Fruit fly (Drosophila melanogaster) whole organism, embryonic: ENCODE data around the gene CG12182.
A peak's percentile ranks its signal among the peaks of the same experiment; 100 is the strongest.

Experiments
- Bdp1 ChIP-seq: fragments of 200-800 bp; sonication (Bioruptor generic); optimal IDR thresholded peaks from 3 replicates; lab custom pipeline; 2016; ENCODE audit warnings: missing biosample characterization, missing genetic modification characterization
- CG10462 ChIP-seq: fragments of 200-800 bp; sonication (Bioruptor generic); optimal IDR thresholded peaks from 2 replicates; lab custom pipeline; 2016; ENCODE audit warnings: missing biosample characterization, missing genetic modification characterization
- CG10979 ChIP-seq: fragments of 200-800 bp; sonication (Bioruptor generic); optimal IDR thresholded peaks from 2 replicates; lab custom pipeline; 2018; ENCODE audit warnings: missing biosample characterization, mild to moderate bottlenecking, missing genetic modification characterization, moderate library complexity
- CG12299 ChIP-seq: fragments of 200-800 bp; sonication (Bioruptor generic); optimal IDR thresholded peaks from 2 replicates; lab custom pipeline; 2018; ENCODE audit warnings: missing biosample characterization, mild to moderate bottlenecking, missing genetic modification characterization
- CG14050 ChIP-seq: fragments of 200-800 bp; sonication (Bioruptor generic); IDR thresholded peaks from 3 replicates; pipeline ENCODE4 v1.3.6; 2022; ENCODE audit warnings: missing biosample characterization, missing genetic modification characterization
- CG14667 ChIP-seq: fragments of 200-800 bp; sonication (Bioruptor generic); IDR thresholded peaks from 2 replicates; pipeline ENCODE4 v1.3.6; 2022; ENCODE audit warnings: missing biosample characterization, missing genetic modification characterization
- CG14860 ChIP-seq: fragments of 200-800 bp; sonication (Bioruptor generic); IDR thresholded peaks from 3 replicates; pipeline ENCODE4 v1.3.6; 2022; ENCODE audit warnings: missing biosample characterization, missing genetic modification characterization; ENCODE audit not compliant: partially characterized antibody
- CG1647 ChIP-seq: fragments of 200-800 bp; sonication (Bioruptor generic); optimal IDR thresholded peaks from 3 replicates; lab custom pipeline; 2016; ENCODE audit warnings: missing biosample characterization, missing genetic modification characterization
- CG16815 ChIP-seq: fragments of 200-800 bp; sonication (Bioruptor generic); optimal IDR thresholded peaks from 3 replicates; lab custom pipeline; 2017; ENCODE audit warnings: missing biosample characterization, mild to moderate bottlenecking, missing genetic modification characterization
- CG16863 ChIP-seq: fragments of 200-800 bp; sonication (Bioruptor generic); optimal IDR thresholded peaks from 3 replicates; lab custom pipeline; 2016; ENCODE audit warnings: missing biosample characterization, missing genetic modification characterization
- CG17361 ChIP-seq: fragments of 200-800 bp; sonication (Bioruptor generic); IDR thresholded peaks from 3 replicates; pipeline ENCODE4 v1.3.6; 2022; ENCODE audit warnings: missing biosample characterization, missing genetic modification characterization
- CG18476 ChIP-seq: fragments of 200-800 bp; sonication (Bioruptor generic); optimal IDR thresholded peaks from 2 replicates; lab custom pipeline; 2016; ENCODE audit warnings: missing biosample characterization, mild to moderate bottlenecking, missing genetic modification characterization
- CG2129 ChIP-seq: fragments of 200-800 bp; sonication (Bioruptor generic); IDR thresholded peaks from 2 replicates; pipeline ENCODE4 v1.3.6; 2022; ENCODE audit warnings: missing biosample characterization, missing genetic modification characterization; ENCODE audit not compliant: partially characterized antibody
- CG30403 ChIP-seq: fragments of 200-800 bp; sonication (Bioruptor generic); optimal IDR thresholded peaks from 3 replicates; lab custom pipeline; 2016; ENCODE audit warnings: missing biosample characterization, missing genetic modification characterization
- CG3163 ChIP-seq: fragments of 200-800 bp; sonication (Bioruptor generic); optimal IDR thresholded peaks from 3 replicates; lab custom pipeline; 2016; ENCODE audit warnings: missing biosample characterization, missing genetic modification characterization
- CG3847 ChIP-seq: fragments of 200-800 bp; sonication (Bioruptor generic); IDR thresholded peaks from 2 replicates; pipeline ENCODE4 v1.3.6; 2022; ENCODE audit warnings: missing biosample characterization, missing genetic modification characterization
- CG4404 ChIP-seq: fragments of 200-800 bp; sonication (Bioruptor generic); IDR thresholded peaks from 2 replicates; pipeline ENCODE4 v1.3.6; 2022; ENCODE audit warnings: missing biosample characterization, missing genetic modification characterization
- CG4617 ChIP-seq: fragments of 200-800 bp; sonication (Bioruptor generic); optimal IDR thresholded peaks from 3 replicates; lab custom pipeline; 2016; ENCODE audit warnings: missing biosample characterization, missing genetic modification characterization, borderline replicate concordance
- CG6765 ChIP-seq: fragments of 200-800 bp; sonication (Bioruptor generic); optimal IDR thresholded peaks from 3 replicates; lab custom pipeline; 2017; ENCODE audit warnings: missing biosample characterization, mild to moderate bottlenecking, missing genetic modification characterization
- CG8924 ChIP-seq: fragments of 200-800 bp; optimal IDR thresholded peaks from 3 replicates; lab custom pipeline; 2019; ENCODE audit warnings: missing biosample characterization, mild to moderate bottlenecking, missing genetic modification characterization, moderate library complexity
- CG8944 ChIP-seq: fragments of 200-800 bp; sonication (Bioruptor generic); optimal IDR thresholded peaks from 3 replicates; lab custom pipeline; 2016; ENCODE audit warnings: missing biosample characterization, missing genetic modification characterization
- CG9727 ChIP-seq: fragments of 200-800 bp; sonication (Bioruptor generic); optimal IDR thresholded peaks from 3 replicates; lab custom pipeline; 2017; ENCODE audit warnings: missing biosample characterization, mild to moderate bottlenecking, missing genetic modification characterization
- CG9817 ChIP-seq: fragments of 200-800 bp; sonication (Bioruptor generic); optimal IDR thresholded peaks from 2 replicates; lab custom pipeline; 2018; ENCODE audit warnings: missing biosample characterization, mild to moderate bottlenecking, missing genetic modification characterization, moderate library complexity
- CTCF ChIP-seq: fragments of 200-800 bp; sonication (Bioruptor generic); optimal IDR thresholded peaks from 2 replicates; lab custom pipeline; 2017; ENCODE audit warnings: missing biosample characterization, mild to moderate bottlenecking, missing genetic modification characterization, moderate library complexity
- Dek ChIP-seq: fragments of 200-800 bp; sonication (Bioruptor generic); optimal IDR thresholded peaks from 3 replicates; lab custom pipeline; 2019; ENCODE audit warnings: missing biosample characterization, mild to moderate bottlenecking, missing genetic modification characterization, moderate library complexity
- Lim3 ChIP-seq: fragments of 200-800 bp; sonication (Bioruptor generic); IDR thresholded peaks from 2 replicates; pipeline ENCODE4 v1.3.6; 2022; ENCODE audit warnings: missing biosample characterization, missing genetic modification characterization
- MESR4 ChIP-seq: fragments of 200-800 bp; sonication (Bioruptor generic); optimal IDR thresholded peaks from 2 replicates; lab custom pipeline; 2018; ENCODE audit warnings: missing biosample characterization, mild to moderate bottlenecking, missing genetic modification characterization, moderate library complexity
- NfI ChIP-seq: fragments of 200-800 bp; sonication (Bioruptor generic); optimal IDR thresholded peaks from 3 replicates; lab custom pipeline; 2018; ENCODE audit warnings: missing biosample characterization, mild to moderate bottlenecking, missing genetic modification characterization, moderate library complexity
- Rx ChIP-seq: fragments of 200-800 bp; sonication (Bioruptor generic); IDR thresholded peaks from 2 replicates; pipeline ENCODE4 v1.3.6; 2022; ENCODE audit warnings: missing biosample characterization, missing genetic modification characterization
- Sin3A ChIP-seq: fragments of >200 bp; optimal IDR thresholded peaks from 2 replicates; lab custom pipeline; 2018
- Sry-β ChIP-seq: fragments of 200-800 bp; sonication (Bioruptor generic); optimal IDR thresholded peaks from 2 replicates; lab custom pipeline; 2018; ENCODE audit warnings: missing biosample characterization, mild to moderate bottlenecking, missing genetic modification characterization, moderate library complexity
- Ssrp ChIP-seq: fragments of 200-800 bp; sonication (Bioruptor generic); optimal IDR thresholded peaks from 2 replicates; lab custom pipeline; 2018; ENCODE audit warnings: missing biosample characterization, mild to moderate bottlenecking, missing genetic modification characterization, moderate library complexity
- TFAM ChIP-seq: fragments of 200-800 bp; sonication (Bioruptor generic); optimal IDR thresholded peaks from 2 replicates; lab custom pipeline; 2017; ENCODE audit warnings: missing biosample characterization, missing genetic modification characterization, inconsistent platforms
- ac ChIP-seq: fragments of 200-800 bp; sonication (Bioruptor generic); optimal IDR thresholded peaks from 3 replicates; lab custom pipeline; 2017; ENCODE audit warnings: missing biosample characterization, mild to moderate bottlenecking, missing genetic modification characterization
- ato ChIP-seq: fragments of 200-800 bp; sonication (Bioruptor generic); IDR thresholded peaks from 2 replicates; pipeline ENCODE4 v1.3.6; 2022; ENCODE audit warnings: missing biosample characterization, missing genetic modification characterization; ENCODE audit not compliant: partially characterized antibody
- dm ChIP-seq: fragments of 200-800 bp; sonication (Bioruptor generic); optimal IDR thresholded peaks from 3 replicates; lab custom pipeline; 2016; ENCODE audit warnings: missing biosample characterization, missing genetic modification characterization
- esg ChIP-seq: fragments of 200-800 bp; sonication (Bioruptor generic); conservative IDR thresholded peaks from 2 replicates; pipeline ENCODE4 v1.3.6; 2022; ENCODE audit warnings: missing biosample characterization, missing genetic modification characterization
- fd102C ChIP-seq: fragments of 200-800 bp; sonication (Bioruptor generic); optimal IDR thresholded peaks from 2 replicates; lab custom pipeline; 2018; ENCODE audit warnings: missing biosample characterization, mild to moderate bottlenecking, missing genetic modification characterization, moderate library complexity
- fd3F ChIP-seq: fragments of 200-800 bp; sonication (Bioruptor generic); optimal IDR thresholded peaks from 2 replicates; lab custom pipeline; 2018; ENCODE audit warnings: missing biosample characterization, mild to moderate bottlenecking, missing genetic modification characterization, moderate library complexity
- fd64A ChIP-seq: fragments of 200-800 bp; sonication (Bioruptor generic); optimal IDR thresholded peaks from 3 replicates; lab custom pipeline; 2018; ENCODE audit warnings: missing biosample characterization, mild to moderate bottlenecking, missing genetic modification characterization
- fd96Cb ChIP-seq: fragments of 200-800 bp; sonication (Bioruptor generic); optimal IDR thresholded peaks from 2 replicates; lab custom pipeline; 2018; ENCODE audit warnings: missing biosample characterization, mild to moderate bottlenecking, missing genetic modification characterization, moderate library complexity
- hbn ChIP-seq: fragments of 200-800 bp; sonication (Bioruptor generic); IDR thresholded peaks from 2 replicates; pipeline ENCODE4 v1.3.6; 2022; ENCODE audit warnings: missing biosample characterization, missing genetic modification characterization; ENCODE audit not compliant: partially characterized antibody
- jigr1 ChIP-seq: fragments of 200-800 bp; sonication (Bioruptor generic); IDR thresholded peaks from 3 replicates; pipeline ENCODE4 v1.3.6; 2022; ENCODE audit warnings: missing biosample characterization, missing genetic modification characterization
- lbe ChIP-seq: fragments of 200-800 bp; sonication (Bioruptor generic); optimal IDR thresholded peaks from 2 replicates; lab custom pipeline; 2016; ENCODE audit warnings: missing biosample characterization, mild to moderate bottlenecking, missing genetic modification characterization
- nerfin-2 ChIP-seq: fragments of 200-800 bp; sonication (Bioruptor generic); IDR thresholded peaks from 2 replicates; pipeline ENCODE4 v1.3.6; 2022; ENCODE audit warnings: missing biosample characterization, missing genetic modification characterization; ENCODE audit not compliant: partially characterized antibody
- pita ChIP-seq: fragments of 200-800 bp; sonication (Bioruptor generic); optimal IDR thresholded peaks from 2 replicates; lab custom pipeline; 2017; ENCODE audit warnings: missing biosample characterization, mild to moderate bottlenecking, missing genetic modification characterization
- ranshi ChIP-seq: fragments of 200-800 bp; sonication (Bioruptor generic); IDR thresholded peaks from 2 replicates; pipeline ENCODE4 v1.3.6; 2022; ENCODE audit warnings: missing biosample characterization, missing genetic modification characterization
- ro ChIP-seq: fragments of 200-800 bp; sonication (Bioruptor generic); IDR thresholded peaks from 2 replicates; pipeline ENCODE4 v1.3.6; 2022; ENCODE audit warnings: missing biosample characterization, missing genetic modification characterization
- z ChIP-seq: fragments of 200-800 bp; sonication (Bioruptor generic); IDR thresholded peaks from 3 replicates; pipeline ENCODE4 v1.3.6; 2022; ENCODE audit warnings: missing biosample characterization, missing genetic modification characterization
- zf30C ChIP-seq: fragments of 200-800 bp; sonication (Bioruptor generic); optimal IDR thresholded peaks from 3 replicates; lab custom pipeline; 2018; ENCODE audit warnings: missing biosample characterization, mild to moderate bottlenecking, missing genetic modification characterization

CG12182 gene

dm6 chr3L:2589167-2589910, 10.0 kb downstream of the CG12182 start, which contains the start of gene dos (continued):
- peak; percentile 74 for TF ChIP-seq CG4617 (GFP tag; lab: Kevin White, UChicago)
- peak; percentile 72 for TF ChIP-seq CG17361
- TF ChIP-seq CG2129 = peak; percentile 54
- TF ChIP-seq CG10462 = peak; percentile 28
- TF ChIP-seq nerfin-2 (GFP tag; lab: Robert Waterston, UW) = 0 out of 2 replicates have a peak, but pooled peaks have one; percentile 17
- no peak for TF ChIP-seq TFAM (GFP tag; lab: Kevin White, UChicago)
- TF ChIP-seq fd96Cb = no peak
- no peak for TF ChIP-seq fd102C (GFP tag; lab: Kevin White, UChicago)
- no peak for TF ChIP-seq esg (GFP tag; lab: Robert Waterston, UW)
- TF ChIP-seq MESR4 (GFP tag; lab: Kevin White, UChicago) = peak; percentile 67
- TF ChIP-seq dm (GFP tag; lab: Kevin White, UChicago) = peak; percentile 34
- TF ChIP-seq CG4404 = no peak
- TF ChIP-seq CG3163 (GFP tag; lab: Kevin White, UChicago) = no peak
- TF ChIP-seq CG9817 (tag; lab: Kevin White, UChicago) = peak; percentile 40
- TF ChIP-seq Ssrp (tag; lab: Kevin White, UChicago) = peak; percentile 15
- TF ChIP-seq CG3847 (GFP tag; lab: Robert Waterston, UW) = peak; percentile 53
- TF ChIP-seq z (GFP tag; lab: Robert Waterston, UW) = no peak
- no peak for TF ChIP-seq CG1647 (GFP tag; lab: Kevin White, UChicago)
- TF ChIP-seq fd64A = no peak
- TF ChIP-seq CG9727 (GFP tag; lab: Kevin White, UChicago) = no peak
- TF ChIP-seq CG16815 (GFP tag; lab: Kevin White, UChicago) = no peak
- peak; percentile 39 for TF ChIP-seq NfI
- peak; percentile 61 for TF ChIP-seq CG14860 (GFP tag; lab: Robert Waterston, UW)
- peak; percentile 77 for TF ChIP-seq lbe (GFP tag; lab: Kevin White, UChicago)
- peak; percentile 75 for TF ChIP-seq CG30403 (GFP tag; lab: Kevin White, UChicago)
- peak; percentile 66 for TF ChIP-seq CG18476 (GFP tag; lab: Kevin White, UChicago)
- TF ChIP-seq CG12299 = peak; percentile 3
- peak; percentile 28 for TF ChIP-seq Sry-β (GFP tag; lab: Kevin White, UChicago)
- TF ChIP-seq CG6765 (GFP tag; lab: Kevin White, UChicago) = no peak
- no peak for TF ChIP-seq ranshi (GFP tag; lab: Robert Waterston, UW)
- TF ChIP-seq Bdp1 (GFP tag; lab: Kevin White, UChicago) = peak; percentile 39
- TF ChIP-seq fd3F (GFP tag; lab: Kevin White, UChicago) = peak; percentile 6
- no peak for TF ChIP-seq ro (GFP tag; lab: Robert Waterston, UW)
- peak; percentile 36 for TF ChIP-seq CTCF
- peak; percentile 71 for TF ChIP-seq ato (GFP tag; lab: Robert Waterston, UW)
- no peak for TF ChIP-seq zf30C (GFP tag; lab: Kevin White, UChicago)
- no peak for TF ChIP-seq jigr1 (GFP tag; lab: Robert Waterston, UW)
- no peak for TF ChIP-seq ac
- no peak for TF ChIP-seq CG14667 (GFP tag; lab: Robert Waterston, UW)
- TF ChIP-seq CG8944 = peak; percentile 17
- peak; percentile 34 for TF ChIP-seq CG10979 (tag; lab: Kevin White, UChicago)
- TF ChIP-seq hbn = peak; percentile 70
- no peak for TF ChIP-seq CG16863 (GFP tag; lab: Kevin White, UChicago)
- peak; percentile 16 for TF ChIP-seq Dek
- TF ChIP-seq CG14050 (GFP tag; lab: Robert Waterston, UW) = no peak
- no peak for TF ChIP-seq Rx (GFP tag; lab: Robert Waterston, UW)
- peak; percentile 69 for TF ChIP-seq CG8924 (tag; lab: Kevin White, UChicago)
- no peak for TF ChIP-seq Lim3
- peak; percentile 19 for TF ChIP-seq Sin3A (lab: Kevin White, UChicago)
- TF ChIP-seq pita (GFP tag; lab: Kevin White, UChicago) = no peak
